Worm (Caenorhabditis elegans) whole organism, young adult: ENCODE measurements around the gene irld-24.
A peak's percentile ranks its signal among the peaks of the same experiment; 100 is the strongest.

ENCODE experiments used
- B0035.1 ChIP-seq: sonication (generic microtip); optimal IDR thresholded peaks from 2 replicates; lab custom pipeline; 2016; ENCODE audit warnings: missing genetic modification characterization, mild to moderate bottlenecking, missing compliant biosample characterization, missing genotype, missing genetic modification reagents
- B0261.1 ChIP-seq: sonication (generic microtip); optimal IDR thresholded peaks from 2 replicates; lab custom pipeline; 2016; ENCODE audit warnings: mild to moderate bottlenecking, missing genetic modification characterization, moderate library complexity, missing compliant biosample characterization
- B0336.3 ChIP-seq: fragments of 200-800 bp; sonication (Bioruptor generic); IDR thresholded peaks from 2 replicates; pipeline ENCODE4 v1.3.6; 2022; ENCODE audit warnings: missing genetic modification characterization, missing compliant biosample characterization
- C17E4.6 ChIP-seq: fragments of 200-800 bp; sonication (Bioruptor generic); IDR thresholded peaks from 2 replicates; pipeline ENCODE4 v1.3.6; 2022; ENCODE audit warnings: missing genetic modification reagents, missing genetic modification characterization, missing compliant biosample characterization
- F10E7.11 ChIP-seq: sonication (generic microtip); optimal IDR thresholded peaks from 2 replicates; lab custom pipeline; 2017; ENCODE audit warnings: mild to moderate bottlenecking, missing genetic modification characterization, moderate library complexity, missing compliant biosample characterization
- F22D6.2 ChIP-seq: sonication (generic microtip); optimal IDR thresholded peaks from 2 replicates; lab custom pipeline; 2016; ENCODE audit warnings: mild to moderate bottlenecking, missing genetic modification characterization, missing compliant biosample characterization
- F33H1.4 ChIP-seq: fragments of 200-800 bp; sonication (Bioruptor generic); IDR thresholded peaks from 2 replicates; pipeline ENCODE4 v1.3.6; 2022; ENCODE audit warnings: missing genetic modification reagents, missing genetic modification characterization, missing compliant biosample characterization
- F55B11.4 ChIP-seq: sonication (generic microtip); optimal IDR thresholded peaks from 2 replicates; lab custom pipeline; 2016; ENCODE audit warnings: missing compliant biosample characterization, missing genetic modification characterization, borderline replicate concordance; ENCODE audit not compliant: insufficient read depth
- K11D2.4 ChIP-seq: fragments of 200-800 bp; sonication (Bioruptor generic); IDR thresholded peaks from 2 replicates; pipeline ENCODE4 v1.3.6; 2022; ENCODE audit warnings: missing genetic modification reagents, missing genetic modification characterization, missing compliant biosample characterization
- K12H6.12 ChIP-seq: fragments of 200-800 bp; sonication (Bioruptor generic); optimal IDR thresholded peaks from 2 replicates; lab custom pipeline; 2018; ENCODE audit warnings: mild to moderate bottlenecking, missing genetic modification characterization, missing compliant biosample characterization
- Y56A3A.18 ChIP-seq: fragments of 200-800 bp; sonication (Bioruptor generic); IDR thresholded peaks from 2 replicates; pipeline ENCODE4 v1.3.6; 2022; ENCODE audit warnings: missing genetic modification reagents, missing genetic modification characterization, missing compliant biosample characterization
- ZK185.1 ChIP-seq: sonication (generic microtip); optimal IDR thresholded peaks from 2 replicates; lab custom pipeline; 2016; ENCODE audit warnings: mild to moderate bottlenecking, missing genetic modification characterization, missing compliant biosample characterization; ENCODE audit not compliant: poor library complexity, severe bottlenecking
- akir-1 ChIP-seq: fragments of 200-800 bp; sonication (Bioruptor generic); optimal IDR thresholded peaks from 2 replicates; lab custom pipeline; 2018; ENCODE audit warnings: mild to moderate bottlenecking, missing genetic modification characterization, moderate library complexity, missing compliant biosample characterization
- ama-1 ChIP-seq, 3 experiments: fragments of 150-350 bp in 1 of 3; sonication (generic microtip) in 2 of 3; optimal IDR thresholded peaks; 2 replicates each; lab custom pipeline; 2014 to 2018; ENCODE audit warnings: missing biosample characterization in 2 of 3, missing genetic modification characterization in 2 of 3, missing genetic modification reagents in 2 of 3
- athp-1 ChIP-seq: sonication (generic microtip); optimal IDR thresholded peaks from 2 replicates; lab custom pipeline; 2017; ENCODE audit warnings: mild to moderate bottlenecking, missing genetic modification characterization, missing compliant biosample characterization
- attf-5 ChIP-seq: fragments of 200-800 bp; sonication (Bioruptor generic); optimal IDR thresholded peaks from 2 replicates; lab custom pipeline; 2018; ENCODE audit warnings: mild to moderate bottlenecking, missing genetic modification characterization, missing compliant biosample characterization
- attf-6 ChIP-seq: fragments of 200-800 bp; sonication (Bioruptor generic); IDR thresholded peaks from 2 replicates; pipeline ENCODE4 v1.3.6; 2022; ENCODE audit warnings: missing genetic modification reagents, missing genetic modification characterization, missing compliant biosample characterization
- bed-2 ChIP-seq: fragments of 200-800 bp; sonication (Bioruptor generic); IDR thresholded peaks from 2 replicates; pipeline ENCODE4 v1.3.6; 2022; ENCODE audit warnings: missing genetic modification reagents, missing genetic modification characterization, missing compliant biosample characterization
- ceh-58 ChIP-seq: fragments of 200-800 bp; sonication (Bioruptor generic); IDR thresholded peaks from 2 replicates; pipeline ENCODE4 v1.3.6; 2022; ENCODE audit warnings: missing genetic modification characterization, missing compliant biosample characterization
- ceh-91 ChIP-seq: fragments of 200-800 bp; sonication (Bioruptor generic); IDR thresholded peaks from 2 replicates; pipeline ENCODE4 v1.3.6; 2022; ENCODE audit warnings: missing genetic modification reagents, missing genetic modification characterization, missing compliant biosample characterization
- dpff-1 ChIP-seq: sonication (generic microtip); optimal IDR thresholded peaks from 2 replicates; lab custom pipeline; 2017; ENCODE audit warnings: mild to moderate bottlenecking, missing genetic modification characterization, missing compliant biosample characterization
- egrh-3 ChIP-seq: fragments of 200-800 bp; sonication (Bioruptor generic); IDR thresholded peaks from 2 replicates; pipeline ENCODE4 v1.3.6; 2022; ENCODE audit warnings: missing genetic modification reagents, missing genetic modification characterization, missing compliant biosample characterization
- ekl-4 ChIP-seq: fragments of 200-800 bp; sonication (Bioruptor generic); IDR thresholded peaks from 2 replicates; pipeline ENCODE4 v1.3.6; 2022; ENCODE audit warnings: missing genetic modification reagents, missing genetic modification characterization, missing compliant biosample characterization
- hlh-26 ChIP-seq: fragments of 200-800 bp; sonication (Bioruptor generic); conservative IDR thresholded peaks from 2 replicates; pipeline ENCODE4 v1.3.6; 2022; ENCODE audit warnings: missing genetic modification reagents, missing genetic modification characterization, missing compliant biosample characterization
- hmg-1.2 ChIP-seq: fragments of 200-800 bp; sonication (Bioruptor generic); IDR thresholded peaks from 2 replicates; pipeline ENCODE4 v1.3.6; 2022; ENCODE audit warnings: missing genetic modification reagents, missing genetic modification characterization, missing compliant biosample characterization
- hmg-20 ChIP-seq: fragments of 200-800 bp; sonication (Bioruptor generic); IDR thresholded peaks from 2 replicates; pipeline ENCODE4 v1.3.6; 2022; ENCODE audit warnings: missing genetic modification reagents, missing genetic modification characterization, missing compliant biosample characterization
- lag-1 ChIP-seq: fragments of 200-800 bp; sonication (Bioruptor generic); IDR thresholded peaks from 2 replicates; pipeline ENCODE4 v1.3.6; 2022; ENCODE audit warnings: missing genetic modification reagents, missing genetic modification characterization, missing compliant biosample characterization
- let-607 ChIP-seq, 2 experiments: fragments of 200-800 bp in 1 of 2; sonication (Bioruptor generic) in 1 of 2; sonication (generic microtip) in 1 of 2; optimal IDR thresholded peaks; 2 replicates each; lab custom pipeline; 2016 to 2018; ENCODE audit warnings: mild to moderate bottlenecking in 2 of 2, missing compliant biosample characterization in 2 of 2, missing genetic modification characterization in 2 of 2, moderate library complexity in 2 of 2, missing genotype in 1 of 2
- lin-40 ChIP-seq: sonication (generic microtip); optimal IDR thresholded peaks from 2 replicates; lab custom pipeline; 2016; ENCODE audit warnings: missing genetic modification characterization, mild to moderate bottlenecking, missing compliant biosample characterization, missing genotype, missing genetic modification reagents
- lsl-1 ChIP-seq: fragments of 200-800 bp; sonication (Bioruptor generic); optimal IDR thresholded peaks from 2 replicates; lab custom pipeline; 2018; ENCODE audit warnings: mild to moderate bottlenecking, missing genetic modification characterization, moderate library complexity, missing compliant biosample characterization
- madf-10 ChIP-seq: sonication (generic microtip); optimal IDR thresholded peaks from 2 replicates; lab custom pipeline; 2016; ENCODE audit warnings: mild to moderate bottlenecking, missing genetic modification characterization, missing compliant biosample characterization
- madf-8 ChIP-seq: fragments of 200-800 bp; sonication (Bioruptor generic); conservative IDR thresholded peaks from 2 replicates; pipeline ENCODE4 v1.3.6; 2022; ENCODE audit warnings: missing genetic modification reagents, missing genetic modification characterization, missing compliant biosample characterization
- nfya-2 ChIP-seq: fragments of 200-800 bp; sonication (Bioruptor generic); IDR thresholded peaks from 2 replicates; pipeline ENCODE4 v1.3.6; 2022; ENCODE audit warnings: missing genetic modification reagents, missing genetic modification characterization, missing compliant biosample characterization
- nhr-80 ChIP-seq: sonication (generic microtip); optimal IDR thresholded peaks from 2 replicates; lab custom pipeline; 2016; ENCODE audit warnings: missing genetic modification characterization, missing compliant biosample characterization
- nhr-90 ChIP-seq: sonication (generic microtip); optimal IDR thresholded peaks from 2 replicates; lab custom pipeline; 2016; ENCODE audit warnings: missing genotype, mild to moderate bottlenecking, missing genetic modification characterization, missing compliant biosample characterization
- sea-2 ChIP-seq: fragments of 200-800 bp; sonication (Bioruptor generic); IDR thresholded peaks from 2 replicates; pipeline ENCODE4 v1.3.6; 2022; ENCODE audit warnings: missing genetic modification characterization, missing compliant biosample characterization
- tbp1 ChIP-seq: fragments of 200-800 bp; sonication (Bioruptor generic); optimal IDR thresholded peaks from 2 replicates; lab custom pipeline; 2018; ENCODE audit warnings: mild to moderate bottlenecking, missing genetic modification characterization, missing compliant biosample characterization
- tlf-1 ChIP-seq: fragments of 200-800 bp; sonication (Bioruptor generic); optimal IDR thresholded peaks from 2 replicates; lab custom pipeline; 2018; ENCODE audit warnings: mild to moderate bottlenecking, missing genetic modification characterization, missing compliant biosample characterization
- unc-130 ChIP-seq: sonication (generic microtip); optimal IDR thresholded peaks from 2 replicates; lab custom pipeline; 2016; ENCODE audit warnings: missing genetic modification reagents, missing genetic modification characterization, missing compliant biosample characterization
- unc-62 ChIP-seq: fragments of 150-350 bp; optimal IDR thresholded peaks from 2 replicates; lab custom pipeline; 2014; ENCODE audit warnings: missing biosample characterization, missing genetic modification reagents, missing genetic modification characterization
- xnd-1 ChIP-seq: sonication (generic microtip); optimal IDR thresholded peaks from 2 replicates; lab custom pipeline; 2016; ENCODE audit warnings: missing genotype, missing genetic modification reagents, missing genetic modification characterization, missing compliant biosample characterization
- zfh-2 ChIP-seq: fragments of 200-800 bp; sonication (Bioruptor generic); conservative IDR thresholded peaks from 2 replicates; pipeline ENCODE4 v1.3.6; 2022; ENCODE audit warnings: missing genetic modification reagents, missing genetic modification characterization, missing compliant biosample characterization
- ztf-3 ChIP-seq: fragments of 200-800 bp; sonication (Bioruptor generic); optimal IDR thresholded peaks from 2 replicates; lab custom pipeline; 2018; ENCODE audit warnings: mild to moderate bottlenecking, missing genetic modification characterization, missing compliant biosample characterization
- ztf-6 ChIP-seq: fragments of 200-800 bp; sonication (Bioruptor generic); IDR thresholded peaks from 2 replicates; pipeline ENCODE4 v1.3.6; 2022; ENCODE audit warnings: missing genetic modification reagents, missing genetic modification characterization, missing compliant biosample characterization

irld-24 gene

ce11 chrX:13939388-13939787 lies 47.0 kb upstream of the irld-24 start:
- no peak for TF ChIP-seq ZK185.1
- TF ChIP-seq hmg-20, result no peak
- no peak for TF ChIP-seq sea-2
- no peak for TF ChIP-seq C17E4.6 (GFP tag; lab: Robert Waterston, UW)
- TF ChIP-seq hlh-26, result no peak
- TF ChIP-seq ceh-58 (GFP tag; lab: Robert Waterston, UW), result no peak
- TF ChIP-seq madf-8 (GFP tag; lab: Robert Waterston, UW), result no peak
- TF ChIP-seq ztf-3, result no peak
- no peak for TF ChIP-seq attf-6
- TF ChIP-seq unc-62, result no peak
- TF ChIP-seq nhr-90 (tag; lab: Kevin White, UChicago), result no peak
- TF ChIP-seq ekl-4 (GFP tag; lab: Robert Waterston, UW), result no peak
- no peak for TF ChIP-seq zfh-2 (GFP tag; lab: Robert Waterston, UW)
- no peak for TF ChIP-seq F22D6.2 (tag; lab: Kevin White, UChicago)
- no peak for TF ChIP-seq lsl-1 (GFP tag; lab: Kevin White, UChicago)
- TF ChIP-seq, all 124 proteins: peak for 0

ce11 chrX:13940287-13940686 lies 46.1 kb upstream of the irld-24 start:
- no peak for TF ChIP-seq egrh-3
- TF ChIP-seq ceh-58 (GFP tag; lab: Robert Waterston, UW), result 0 out of 2 replicates have a peak, but pooled peaks have one; percentile 44
- TF ChIP-seq, all 124 proteins: peak for 1

- TF ChIP-seq madf-10 (tag; lab: Kevin White, UChicago), result no peak
- TF ChIP-seq ama-1 (optimal IDR thresholded peaks at IDR 0.05; lab: Kevin White, UChicago), result peak; percentile 36
- no peak for TF ChIP-seq ama-1 (GFP tag; optimal IDR thresholded peaks at IDR 0.05; lab: Kevin White, UChicago)
- no peak for TF ChIP-seq K12H6.12 (tag; lab: Kevin White, UChicago)
- TF ChIP-seq nhr-80 (tag; lab: Kevin White, UChicago), result no peak
- TF ChIP-seq, all 124 proteins: peak for 1
Observed at ce11 chrX:13941296-13941695, 45.1 kb upstream of the irld-24 start.

- TF ChIP-seq hmg-1.2, result no peak
- TF ChIP-seq K11D2.4 (GFP tag; lab: Robert Waterston, UW), result no peak
- no peak for TF ChIP-seq tbp1 (GFP tag; lab: Kevin White, UChicago)
- no peak for TF ChIP-seq athp-1
- no peak for TF ChIP-seq lin-40
- TF ChIP-seq dpff-1 (tag; lab: Kevin White, UChicago), result no peak
- TF ChIP-seq attf-5 (GFP tag; lab: Kevin White, UChicago), result no peak
- no peak for TF ChIP-seq tlf-1 (GFP tag; lab: Kevin White, UChicago)
- no peak for TF ChIP-seq nfya-2 (GFP tag; lab: Robert Waterston, UW)
- no peak for TF ChIP-seq Y56A3A.18 (GFP tag; lab: Robert Waterston, UW)
- no peak for TF ChIP-seq madf-8 (GFP tag; lab: Robert Waterston, UW)
- no peak for TF ChIP-seq B0336.3 (GFP tag; lab: Robert Waterston, UW)
Observed at ce11 chrX:13941865-13942264, 44.5 kb upstream of the irld-24 start.

- TF ChIP-seq ztf-6 (GFP tag; lab: Robert Waterston, UW), result no peak
- no peak for TF ChIP-seq akir-1 (GFP tag; lab: Kevin White, UChicago)
- no peak for TF ChIP-seq let-607 (tag; optimal IDR thresholded peaks at IDR 0.05; lab: Kevin White, UChicago)
- TF ChIP-seq bed-2 (GFP tag; lab: Robert Waterston, UW), result no peak
- no peak for TF ChIP-seq ceh-91
- no peak for TF ChIP-seq Y56A3A.18 (GFP tag; lab: Robert Waterston, UW)
- TF ChIP-seq madf-8 (GFP tag; lab: Robert Waterston, UW), result no peak
- no peak for TF ChIP-seq unc-130
- no peak for TF ChIP-seq F10E7.11
- no peak for TF ChIP-seq F33H1.4 (GFP tag; lab: Robert Waterston, UW)
- no peak for TF ChIP-seq lag-1 (GFP tag; lab: Robert Waterston, UW)
- no peak for TF ChIP-seq B0035.1 (tag; lab: Kevin White, UChicago)
- TF ChIP-seq attf-5 (GFP tag; lab: Kevin White, UChicago), result no peak
- no peak for TF ChIP-seq hlh-26
- no peak for TF ChIP-seq F55B11.4 (tag; lab: Kevin White, UChicago)
- TF ChIP-seq xnd-1 (tag; lab: Kevin White, UChicago), result no peak
- no peak for TF ChIP-seq B0261.1 (tag; lab: Kevin White, UChicago)
- TF ChIP-seq, all 124 proteins: peak for 0
Observed at ce11 chrX:13944184-13944583, 42.2 kb upstream of the irld-24 start.
